Worm (Caenorhabditis elegans) whole organism, L4 larva: ENCODE results near the gene prmt-9.

Source experiments
- F10B5.3 ChIP-seq: sonication (generic microtip); optimal IDR thresholded peaks from 2 replicates; lab custom pipeline; 2016; ENCODE audit warnings: mild to moderate bottlenecking, missing genetic modification characterization, missing compliant biosample characterization
- F37D6.2 ChIP-seq: sonication (generic microtip); optimal IDR thresholded peaks from 2 replicates; lab custom pipeline; 2016; ENCODE audit warnings: mild to moderate bottlenecking, missing genetic modification characterization, missing compliant biosample characterization
- T20F7.1 ChIP-seq: fragments of 200-800 bp; sonication (Bioruptor generic); optimal IDR thresholded peaks from 2 replicates; lab custom pipeline; 2018; ENCODE audit warnings: mild to moderate bottlenecking, missing genetic modification characterization, missing compliant biosample characterization
- Y5F2A.4 ChIP-seq: fragments of 200-800 bp; sonication (Bioruptor generic); optimal IDR thresholded peaks from 2 replicates; lab custom pipeline; 2018; ENCODE audit warnings: mild to moderate bottlenecking, missing genetic modification characterization, missing compliant biosample characterization
- Y75B8A.6 ChIP-seq: fragments of 200-800 bp; sonication (Bioruptor generic); IDR thresholded peaks from 2 replicates; pipeline ENCODE4 v1.3.6; 2022; ENCODE audit warnings: missing genetic modification reagents, missing genetic modification characterization, missing compliant biosample characterization
- ZK337.2 ChIP-seq: fragments of 200-800 bp; sonication (Bioruptor generic); IDR thresholded peaks from 2 replicates; pipeline ENCODE4 v1.3.6; 2022; ENCODE audit warnings: missing genetic modification reagents, missing genetic modification characterization, missing compliant biosample characterization
- aha-1 ChIP-seq: fragments of 150-350 bp; peaks from one replicate; lab custom pipeline; 2014; ENCODE audit warnings: missing biosample characterization, missing genetic modification characterization
- ceh-20 ChIP-seq: fragments of 200-800 bp; sonication (Bioruptor generic); IDR thresholded peaks from 2 replicates; pipeline ENCODE4 v1.3.6; 2022; ENCODE audit warnings: missing genetic modification reagents, missing genetic modification characterization, missing compliant biosample characterization
- ceh-28 ChIP-seq: fragments of 150-350 bp; optimal IDR thresholded peaks from 2 replicates; lab custom pipeline; 2014; ENCODE audit warnings: missing biosample characterization, missing genetic modification reagents, missing genetic modification characterization
- ceh-44 ChIP-seq: fragments of 200-800 bp; sonication (Bioruptor generic); IDR thresholded peaks from 2 replicates; pipeline ENCODE4 v1.3.6; 2022; ENCODE audit warnings: missing genetic modification reagents, missing genetic modification characterization, missing compliant biosample characterization
- cey-2 ChIP-seq: sonication (generic microtip); optimal IDR thresholded peaks from 3 replicates; lab custom pipeline; 2017; ENCODE audit warnings: missing genetic modification characterization, mild to moderate bottlenecking, missing compliant biosample characterization, antibody characterized with exemption, borderline replicate concordance; ENCODE audit not compliant: insufficient read depth
- ctbp-1 ChIP-seq: fragments of 200-800 bp; sonication (Bioruptor generic); IDR thresholded peaks from 2 replicates; pipeline ENCODE4 v1.3.6; 2022; ENCODE audit warnings: missing genetic modification reagents, missing genetic modification characterization, missing compliant biosample characterization
- daf-12 ChIP-seq: fragments of 150-350 bp; optimal IDR thresholded peaks from 2 replicates; lab custom pipeline; 2014; ENCODE audit warnings: missing biosample characterization, missing genetic modification reagents, missing genetic modification characterization
- daf-16 ChIP-seq, 3 experiments: sonication (generic microtip); optimal IDR thresholded peaks; 2 replicates each; lab custom pipeline; 2016 to 2017; ENCODE audit warnings: missing genetic modification characterization in 3 of 3, missing genetic modification reagents in 3 of 3, mild to moderate bottlenecking in 2 of 3, missing compliant biosample characterization in 2 of 3, missing biosample characterization in 1 of 3, moderate library complexity in 1 of 3
- daf-19 ChIP-seq: fragments of 200-800 bp; sonication (Bioruptor generic); conservative IDR thresholded peaks from 2 replicates; pipeline ENCODE4 v1.3.6; 2022; ENCODE audit warnings: missing genetic modification characterization, missing compliant biosample characterization
- dmd-6 ChIP-seq: fragments of 200-800 bp; sonication (Bioruptor generic); IDR thresholded peaks from 2 replicates; pipeline ENCODE4 v1.3.6; 2022; ENCODE audit warnings: missing genetic modification reagents, missing genetic modification characterization, missing compliant biosample characterization
- dpl-1 ChIP-seq: fragments of 150-350 bp; optimal IDR thresholded peaks from 2 replicates; lab custom pipeline; 2014; ENCODE audit warnings: missing biosample characterization, missing genetic modification reagents, missing genetic modification characterization
- dve-1 ChIP-seq: sonication (generic microtip); optimal IDR thresholded peaks from 2 replicates; lab custom pipeline; 2017; ENCODE audit warnings: antibody characterized with exemption, mild to moderate bottlenecking, missing genetic modification characterization, missing compliant biosample characterization; ENCODE audit not compliant: insufficient read depth
- egl-43 ChIP-seq: fragments of 200-800 bp; sonication (Bioruptor generic); IDR thresholded peaks from 2 replicates; pipeline ENCODE4 v1.3.6; 2022; ENCODE audit warnings: missing genetic modification reagents, missing genetic modification characterization, missing compliant biosample characterization
- gei-8 ChIP-seq: fragments of 200-800 bp; sonication (Bioruptor generic); optimal IDR thresholded peaks from 2 replicates; lab custom pipeline; 2018; ENCODE audit warnings: mild to moderate bottlenecking, missing genetic modification characterization, missing compliant biosample characterization
- hlh-11 ChIP-seq: fragments of 200-800 bp; sonication (Bioruptor generic); optimal IDR thresholded peaks from 2 replicates; lab custom pipeline; 2018; ENCODE audit warnings: mild to moderate bottlenecking, missing genetic modification characterization, missing compliant biosample characterization
- hlh-30 ChIP-seq: sonication (generic microtip); optimal IDR thresholded peaks from 2 replicates; lab custom pipeline; 2017; ENCODE audit warnings: antibody characterized with exemption, mild to moderate bottlenecking, missing genetic modification characterization, missing compliant biosample characterization; ENCODE audit not compliant: insufficient read depth
- lin-1 ChIP-seq: fragments of 200-800 bp; sonication (Bioruptor generic); IDR thresholded peaks from 2 replicates; pipeline ENCODE4 v1.3.6; 2022; ENCODE audit warnings: missing genetic modification reagents, missing genetic modification characterization, missing compliant biosample characterization
- lin-29 ChIP-seq: fragments of 200-800 bp; sonication (Bioruptor generic); IDR thresholded peaks from 2 replicates; pipeline ENCODE4 v1.3.6; 2022; ENCODE audit warnings: missing genetic modification reagents, missing genetic modification characterization, missing compliant biosample characterization
- lin-39 ChIP-seq: fragments of 150-350 bp; optimal IDR thresholded peaks from 2 replicates; lab custom pipeline; 2014; ENCODE audit warnings: missing biosample characterization, missing genetic modification reagents, missing genetic modification characterization
- lsy-2 ChIP-seq, 2 experiments: fragments of 150-350 bp in 1 of 2; sonication (generic microtip) in 1 of 2; optimal IDR thresholded peaks; 2 replicates each; lab custom pipeline; 2014 to 2017; ENCODE audit warnings: missing biosample characterization in 2 of 2, missing genetic modification characterization in 2 of 2
- mdl-1 ChIP-seq, 2 experiments: fragments of 150-350 bp in 1 of 2; sonication (generic microtip) in 1 of 2; optimal IDR thresholded peaks; 2 replicates each; lab custom pipeline; 2014 to 2017; ENCODE audit warnings: missing biosample characterization in 2 of 2, missing genetic modification characterization in 2 of 2
- mdt-29 ChIP-seq: fragments of 200-800 bp; sonication (Bioruptor generic); IDR thresholded peaks from 2 replicates; pipeline ENCODE4 v1.3.6; 2022; ENCODE audit warnings: missing genetic modification reagents, missing genetic modification characterization, missing compliant biosample characterization
- mep-1 ChIP-seq: fragments of 150-350 bp; sonication (generic microtip); optimal IDR thresholded peaks from 3 replicates; lab custom pipeline; 2014; ENCODE audit warnings: missing biosample characterization, missing genetic modification characterization
- mxl-3 ChIP-seq: fragments of 200-800 bp; sonication (Bioruptor generic); optimal IDR thresholded peaks from 2 replicates; lab custom pipeline; 2018; ENCODE audit warnings: mild to moderate bottlenecking, missing genetic modification characterization, missing compliant biosample characterization
- nhr-10 ChIP-seq: fragments of 150-350 bp; optimal IDR thresholded peaks from 2 replicates; lab custom pipeline; 2014; ENCODE audit warnings: missing biosample characterization, missing genetic modification characterization
- nhr-102 ChIP-seq: sonication (generic microtip); optimal IDR thresholded peaks from 2 replicates; lab custom pipeline; 2016; ENCODE audit warnings: mild to moderate bottlenecking, missing genetic modification characterization, moderate library complexity, missing compliant biosample characterization
- nhr-111 ChIP-seq: fragments of 200-800 bp; sonication (Bioruptor generic); optimal IDR thresholded peaks from 2 replicates; lab custom pipeline; 2018; ENCODE audit warnings: mild to moderate bottlenecking, missing genetic modification characterization, missing compliant biosample characterization
- nhr-25 ChIP-seq: sonication (generic microtip); optimal IDR thresholded peaks from 2 replicates; lab custom pipeline; 2017; ENCODE audit warnings: missing genetic modification characterization, mild to moderate bottlenecking, missing compliant biosample characterization, antibody characterized with exemption, moderate library complexity, borderline replicate concordance; ENCODE audit not compliant: insufficient read depth
- nhr-28 ChIP-seq: fragments of 150-350 bp; optimal IDR thresholded peaks from 2 replicates; lab custom pipeline; 2014; ENCODE audit warnings: missing biosample characterization, missing genetic modification characterization
- nhr-41 ChIP-seq: fragments of 200-800 bp; sonication (Bioruptor generic); IDR thresholded peaks from 2 replicates; pipeline ENCODE4 v1.3.6; 2022; ENCODE audit warnings: missing genetic modification reagents, missing genetic modification characterization, missing compliant biosample characterization
- nhr-42 ChIP-seq: fragments of 200-800 bp; sonication (Bioruptor generic); IDR thresholded peaks from 2 replicates; pipeline ENCODE4 v1.3.6; 2022; ENCODE audit warnings: missing genetic modification characterization, missing compliant biosample characterization
- nhr-48 ChIP-seq: sonication (generic microtip); optimal IDR thresholded peaks from 2 replicates; lab custom pipeline; 2016; ENCODE audit warnings: mild to moderate bottlenecking, missing genetic modification characterization, missing compliant biosample characterization
- nhr-6 ChIP-seq: fragments of 150-350 bp; optimal IDR thresholded peaks from 2 replicates; lab custom pipeline; 2014; ENCODE audit warnings: missing biosample characterization, missing genetic modification characterization
- nhr-77 ChIP-seq: fragments of 150-350 bp; optimal IDR thresholded peaks from 2 replicates; lab custom pipeline; 2014; ENCODE audit warnings: missing biosample characterization, missing genetic modification characterization
- pha-4 ChIP-seq, 2 experiments: fragments of 150-350 bp in 1 of 2; fragments of 200-800 bp in 1 of 2; sonication (Bioruptor generic) in 1 of 2; IDR thresholded peaks in 1 of 2; optimal IDR thresholded peaks in 1 of 2; 2 replicates each; pipeline versions ENCODE4 v1.3.6 to Lab custom; 2014 to 2022; ENCODE audit warnings: missing genetic modification characterization in 2 of 2, missing genetic modification reagents in 2 of 2, missing biosample characterization in 1 of 2, missing compliant biosample characterization in 1 of 2
- pqm-1 ChIP-seq: sonication (generic microtip); optimal IDR thresholded peaks from 2 replicates; lab custom pipeline; 2017; ENCODE audit warnings: missing biosample characterization, missing genetic modification characterization
- set-16 ChIP-seq: fragments of 200-800 bp; sonication (Bioruptor generic); IDR thresholded peaks from 2 replicates; pipeline ENCODE4 v1.3.6; 2022; ENCODE audit warnings: missing genetic modification reagents, missing genetic modification characterization, missing compliant biosample characterization
- tra-1 ChIP-seq: fragments of 200-800 bp; sonication (Bioruptor generic); IDR thresholded peaks from 2 replicates; pipeline ENCODE4 v1.3.6; 2022; ENCODE audit warnings: missing genetic modification reagents, missing genetic modification characterization, missing compliant biosample characterization
- unc-62 ChIP-seq, 3 experiments: fragments of 150-350 bp in 1 of 3; sonication (generic microtip); optimal IDR thresholded peaks in 2 of 3; peaks in 1 of 3; 1 replicate in 1 of 3; 2 replicates in 2 of 3; lab custom pipeline; 2014 to 2017; ENCODE audit warnings: missing biosample characterization in 3 of 3, missing genetic modification characterization in 3 of 3, missing genetic modification reagents in 3 of 3, missing genotype in 1 of 3

prmt-9 gene

DNA sequence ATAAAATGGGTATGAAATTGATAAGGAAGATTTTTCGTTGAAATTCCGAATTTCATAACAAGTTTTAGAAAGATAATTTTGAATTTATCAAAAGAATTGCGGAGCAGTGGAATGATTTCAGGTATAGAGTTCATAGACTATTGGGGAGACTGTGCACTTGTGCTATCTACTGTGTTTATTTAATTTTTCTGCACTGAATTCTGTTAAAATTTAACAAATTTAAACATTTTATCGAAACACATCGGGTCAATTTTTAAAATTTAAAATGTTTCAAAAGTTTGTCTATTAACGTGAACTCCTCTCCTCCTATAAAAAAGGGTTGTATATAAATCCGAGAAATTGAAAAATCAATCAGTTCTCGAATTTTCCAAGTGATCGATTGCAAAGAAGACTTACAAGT, 33.4 kb upstream of the prmt-9 start, which contains the start of gene C27D8.1:
C27D8.1 (plus strand) TSS at position 301 of the 400 bp plus-strand sequence.
- TF ChIP-seq egl-43 (GFP tag; lab: Robert Waterston, UW) = no peak
- no peak for TF ChIP-seq F37D6.2 (tag; lab: Kevin White, UChicago)
- TF ChIP-seq mep-1 (tag; lab: Kevin White, UChicago) = no peak
- TF ChIP-seq hlh-30 (tag; lab: Kevin White, UChicago) = no peak
- no peak for TF ChIP-seq lin-39 (tag; lab: Kevin White, UChicago)
- no peak for TF ChIP-seq daf-19
- TF ChIP-seq lin-1 (GFP tag; lab: Robert Waterston, UW) = no peak
- no peak for TF ChIP-seq dpl-1
- TF ChIP-seq daf-16 (GFP tag; optimal IDR thresholded peaks at IDR 0.05; lab: Kevin White, UChicago) = no peak
- peak; percentile 9 for TF ChIP-seq daf-16 (tag; optimal IDR thresholded peaks at IDR 0.05; lab: Kevin White, UChicago)
- TF ChIP-seq set-16 (GFP tag; lab: Robert Waterston, UW) = no peak
- TF ChIP-seq ceh-28 = no peak
- no peak for TF ChIP-seq nhr-102 (tag; lab: Kevin White, UChicago)
- TF ChIP-seq ctbp-1 (GFP tag; lab: Robert Waterston, UW) = no peak
- no peak for TF ChIP-seq nhr-48 (tag; lab: Kevin White, UChicago)
- TF ChIP-seq nhr-111 = no peak
- TF ChIP-seq aha-1 = peak; percentile 16
- no peak for TF ChIP-seq pqm-1 (tag; lab: Kevin White, UChicago)

- no peak for TF ChIP-seq daf-12 (tag; lab: Kevin White, UChicago)
- TF ChIP-seq mdt-29 (GFP tag; lab: Robert Waterston, UW) = peak; percentile 47; the same call in 1 of the 2 replicates
- peak; percentile 78 for TF ChIP-seq mxl-3 (GFP tag; lab: Kevin White, UChicago)
- TF ChIP-seq nhr-10 (tag; lab: Kevin White, UChicago) = peak; percentile 66
- TF ChIP-seq nhr-6 (tag; lab: Kevin White, UChicago) = no peak
- TF ChIP-seq lin-1 (GFP tag; lab: Robert Waterston, UW) = no peak
- TF ChIP-seq dve-1 (tag; lab: Kevin White, UChicago) = peak; percentile 71
- TF ChIP-seq nhr-28 (tag; lab: Kevin White, UChicago) = peak; percentile 93
- peak; percentile 69 for TF ChIP-seq cey-2 (tag; lab: Kevin White, UChicago)
- no peak for TF ChIP-seq lin-29 (GFP tag; lab: Robert Waterston, UW)
- TF ChIP-seq pha-4 (GFP tag; IDR thresholded peaks at IDR 0.05; lab: Robert Waterston, UW) = no peak
- TF ChIP-seq pha-4 (tag; optimal IDR thresholded peaks at IDR 0.05; lab: Kevin White, UChicago) = no peak
- TF ChIP-seq F10B5.3 (tag; lab: Kevin White, UChicago) = no peak
- TF ChIP-seq gei-8 = no peak
- no peak for TF ChIP-seq daf-16 (GFP tag; optimal IDR thresholded peaks at IDR 0.05; lab: Kevin White, UChicago)
- TF ChIP-seq daf-16 (tag; optimal IDR thresholded peaks at IDR 0.05; lab: Kevin White, UChicago) = peak; percentile 76
- no peak for TF ChIP-seq ceh-44
- no peak for TF ChIP-seq Y75B8A.6 (GFP tag; lab: Robert Waterston, UW)
- TF ChIP-seq nhr-25 (tag; lab: Kevin White, UChicago) = peak; percentile 48
- TF ChIP-seq nhr-42 (GFP tag; lab: Robert Waterston, UW) = 0 out of 2 replicates have a peak, but pooled peaks have one; percentile 23
- TF ChIP-seq mdl-1 (tag; optimal IDR thresholded peaks at IDR 0.05; lab: Kevin White, UChicago) = peak; percentile 15 to 86
- TF ChIP-seq nhr-77 (tag; lab: Kevin White, UChicago) = peak; percentile 40
- TF ChIP-seq dmd-6 (GFP tag; lab: Robert Waterston, UW) = peak; percentile 67
- TF ChIP-seq nhr-41 (GFP tag; lab: Robert Waterston, UW) = 0 out of 2 replicates have a peak, but pooled peaks have one; percentile 29
- TF ChIP-seq unc-62 (GFP tag; optimal IDR thresholded peaks at IDR 0.05 in 1 of 2; lab: Kevin White, UChicago) = no peak
- no peak for TF ChIP-seq unc-62 (tag; optimal IDR thresholded peaks at IDR 0.05; lab: Kevin White, UChicago)
- TF ChIP-seq F37D6.2 (tag; lab: Kevin White, UChicago) = no peak
- peak; percentile 64 for TF ChIP-seq mep-1 (tag; lab: Kevin White, UChicago)
- peak; percentile 87 for TF ChIP-seq hlh-11 (tag; lab: Kevin White, UChicago)
- TF ChIP-seq pqm-1 (tag; lab: Kevin White, UChicago) = peak; percentile 44
- TF ChIP-seq T20F7.1 (GFP tag; lab: Kevin White, UChicago) = peak; percentile 56
- 0 out of 2 replicates have a peak, but pooled peaks have one; percentile 36 for TF ChIP-seq ceh-20 (GFP tag; lab: Robert Waterston, UW)
- no peak for TF ChIP-seq ZK337.2 (GFP tag; lab: Robert Waterston, UW)
- TF ChIP-seq egl-43 (GFP tag; lab: Robert Waterston, UW) = no peak
- peak; percentile 19 for TF ChIP-seq nhr-102 (tag; lab: Kevin White, UChicago)
- no peak for TF ChIP-seq nhr-111
- TF ChIP-seq Y5F2A.4 (GFP tag; lab: Kevin White, UChicago) = no peak
- peak in 1 of 2 experiments; percentile 65 for TF ChIP-seq lsy-2 (tag; optimal IDR thresholded peaks at IDR 0.05; lab: Kevin White, UChicago)
- TF ChIP-seq tra-1 (GFP tag; lab: Robert Waterston, UW) = peak; percentile 84
- TF ChIP-seq ctbp-1 (GFP tag; lab: Robert Waterston, UW) = no peak
Measured at ce11 chrIV:12715947-12716382, 31.8 kb upstream of the prmt-9 start.
